Fruit fly (Drosophila melanogaster): ENCODE measurements around the gene ko.
A peak's percentile ranks its signal among the peaks of the same experiment; 100 is the strongest.

ko gene

DNA sequence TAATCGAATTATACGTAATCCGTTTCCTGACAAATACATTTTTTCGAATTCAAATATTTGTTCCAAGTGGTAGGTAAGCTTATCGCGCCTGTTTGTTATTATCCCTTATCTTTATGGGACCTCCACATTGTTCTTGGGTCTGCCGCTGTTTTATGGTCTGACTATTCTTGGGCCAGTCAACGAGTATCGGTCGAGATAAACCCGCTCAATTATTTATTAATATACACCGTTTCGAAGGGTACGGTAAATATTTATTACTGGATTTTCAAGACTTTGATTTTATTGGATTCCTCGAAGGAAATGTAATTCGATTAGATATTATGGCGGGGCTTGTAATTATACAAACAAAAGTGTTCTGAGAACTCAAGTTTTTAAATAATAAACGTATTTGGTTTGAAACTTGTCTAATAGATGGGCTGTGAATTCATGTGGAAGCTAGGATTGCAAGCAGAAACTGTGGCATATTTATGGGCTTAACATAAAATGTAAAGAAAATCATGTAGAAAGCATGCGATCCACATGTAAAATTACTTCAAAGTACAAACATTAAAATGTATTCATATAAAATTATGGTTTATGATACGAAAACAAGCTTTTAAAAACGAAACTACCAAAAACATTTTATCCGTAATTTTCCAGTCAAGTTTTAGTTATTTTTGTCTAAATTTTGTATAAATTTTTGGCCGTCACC is 65.6 kb downstream of the ko start, which contains the start of gene CG43072 (continued):
- TF ChIP-seq CG11504 (tag; optimal IDR thresholded peaks at IDR 0.05) (no peak), CG4404 (GFP tag; IDR thresholded peaks at IDR 0.05) (no peak), run (tag; optimal IDR thresholded peaks at IDR 0.05) (peak; percentile 22), CG9727 (GFP tag; optimal IDR thresholded peaks at IDR 0.05) (no peak), wor (GFP tag; IDR thresholded peaks at IDR 0.05) (no peak), gro (GFP tag; optimal IDR thresholded peaks at IDR 0.05) (peak; percentile 42), HmgZ (tag; optimal IDR thresholded peaks at IDR 0.05) (peak; percentile 53), ken (GFP tag; IDR thresholded peaks at IDR 0.05) (no peak), CG17361 (GFP tag; IDR thresholded peaks at IDR 0.05) (no peak; the same call in 2 of the 3 replicates), CG32772 (GFP tag; IDR thresholded peaks at IDR 0.05) (no peak), CG12071 (GFP tag; optimal IDR thresholded peaks at IDR 0.05) (peak; percentile 50), tna (GFP tag; IDR thresholded peaks at IDR 0.05; ENCODE audit: partially characterized antibody) (no peak), Tbp (GFP tag; optimal IDR thresholded peaks at IDR 0.05) (no peak), YL-1 (GFP tag; optimal IDR thresholded peaks at IDR 0.05) (peak; percentile 3), Mad (GFP tag; optimal IDR thresholded peaks at IDR 0.05) (no peak), CG2712 (tag; optimal IDR thresholded peaks at IDR 0.05) (no peak), sr (GFP tag; IDR thresholded peaks at IDR 0.05) (no peak), Blimp-1 (GFP tag; optimal IDR thresholded peaks at IDR 0.05) (no peak), tll (GFP tag; optimal IDR thresholded peaks at IDR 0.05) (no peak), CG7928 (GFP tag; optimal IDR thresholded peaks at IDR 0.05) (no peak), z (GFP tag; IDR thresholded peaks at IDR 0.05) (no peak), sug (tag; optimal IDR thresholded peaks at IDR 0.05) (peak; percentile 85), ewg (GFP tag; optimal IDR thresholded peaks at IDR 0.05) (no peak), CG13624 (GFP tag; optimal IDR thresholded peaks at IDR 0.05) (no peak), CG11695 (GFP tag; IDR thresholded peaks at IDR 0.05) (no peak), Hand (GFP tag; optimal IDR thresholded peaks at IDR 0.05) (peak; percentile 57), wek (GFP tag; optimal IDR thresholded peaks at IDR 0.05) (peak; percentile 37), tin (GFP tag; optimal IDR thresholded peaks at IDR 0.05) (no peak), CrebB (tag; optimal IDR thresholded peaks at IDR 0.05) (peak; percentile 80), CG4360 (GFP tag; IDR thresholded peaks at IDR 0.05) (no peak), CG14014 (GFP tag; IDR thresholded peaks at IDR 0.05) (no peak), cato (GFP tag; optimal IDR thresholded peaks at IDR 0.05; ENCODE audit: borderline replicate concordance) (no peak), Ets65A (GFP tag) (no peak), D19A (tag; optimal IDR thresholded peaks at IDR 0.05) (no peak), Fer1 (GFP tag; optimal IDR thresholded peaks at IDR 0.05) (peak; percentile 59), pan (optimal IDR thresholded peaks at IDR 0.05) (no peak), pan (GFP tag; optimal IDR thresholded peaks at IDR 0.05 in 1 of 2, IDR thresholded peaks at IDR 0.05 in 1 of 2) (no peak), lmd (GFP tag; IDR thresholded peaks at IDR 0.05) (no peak), zen2 (GFP tag; IDR thresholded peaks at IDR 0.05; ENCODE audit: partially characterized antibody) (no peak), br (optimal IDR thresholded peaks at IDR 0.05) (no peak), Sry-δ (GFP tag; optimal IDR thresholded peaks at IDR 0.05) (no peak), CG12104 (GFP tag; optimal IDR thresholded peaks at IDR 0.05) (no peak), B-H2 (GFP tag; optimal IDR thresholded peaks at IDR 0.05) (peak; percentile 62), ssp (GFP tag; IDR thresholded peaks at IDR 0.05) (no peak), CG16863 (GFP tag; optimal IDR thresholded peaks at IDR 0.05) (no peak), unpg (GFP tag; optimal IDR thresholded peaks at IDR 0.05) (peak; percentile 49), Antp (GFP tag; optimal IDR thresholded peaks at IDR 0.05) (no peak), CG10565 (GFP tag; optimal IDR thresholded peaks at IDR 0.05) (no peak), Kr (GFP tag; optimal IDR thresholded peaks at IDR 0.05) (no peak), Dfd (GFP tag; optimal IDR thresholded peaks at IDR 0.05) (no peak), CG4707 (GFP tag; optimal IDR thresholded peaks at IDR 0.05) (peak; percentile 40)
